Fruit fly (Drosophila melanogaster): ENCODE data around the gene Vav.

Gene Vav

dm6 chrX:19247200-19248052, 14.2 kb upstream of the Vav start, which contains the start of gene CG7992:
Gene CG7992 (minus strand): TSS chrX:19247250.
- no peak for TF ChIP-seq CG17801 (GFP tag; optimal IDR thresholded peaks at IDR 0.05; ENCODE audit: partially characterized antibody)

- TF ChIP-seq CG17801 (GFP tag; optimal IDR thresholded peaks at IDR 0.05; ENCODE audit: partially characterized antibody), result no peak
Measured at dm6 chrX:19248426-19249217, 13.0 kb upstream of the Vav start, which contains the start of gene Hs3st-B. Gene Hs3st-B (plus strand): TSS chrX:19248639.

dm6 chrX:19249339-19249738, 12.3 kb upstream of the Vav start:
- TF ChIP-seq CG17801 (GFP tag; optimal IDR thresholded peaks at IDR 0.05; ENCODE audit: partially characterized antibody), result no peak

- no peak for TF ChIP-seq CG17801 (GFP tag; optimal IDR thresholded peaks at IDR 0.05; ENCODE audit: partially characterized antibody)
Measured at dm6 chrX:19250151-19250550, 11.5 kb upstream of the Vav start.

- TF ChIP-seq CG17801 (GFP tag; optimal IDR thresholded peaks at IDR 0.05; ENCODE audit: partially characterized antibody), result no peak
Measured at dm6 chrX:19259802-19260695, 1.6 kb upstream of the Vav start.

- no peak for TF ChIP-seq CG17801 (GFP tag; optimal IDR thresholded peaks at IDR 0.05; ENCODE audit: partially characterized antibody)
Measured at dm6 chrX:19260696-19260989, 977 bp upstream of the Vav start.

dm6 chrX:19261071-19261470, 549 bp upstream of the Vav start, which contains the start of gene rictor:
Gene rictor (minus strand): TSS chrX:19261240.
- TF ChIP-seq CG17801 (GFP tag; optimal IDR thresholded peaks at IDR 0.05; ENCODE audit: partially characterized antibody), result no peak

dm6 chrX:19262553-19262952, 933 bp downstream of the Vav start:
- TF ChIP-seq CG17801 (GFP tag; optimal IDR thresholded peaks at IDR 0.05; ENCODE audit: partially characterized antibody), result peak; percentile 49

dm6 chrX:19264396-19264795, 2.8 kb downstream of the Vav start:
- no peak for TF ChIP-seq CG17801 (GFP tag; optimal IDR thresholded peaks at IDR 0.05; ENCODE audit: partially characterized antibody)

dm6 chrX:19265802-19266479, 4.3 kb downstream of the Vav start:
- TF ChIP-seq CG17801 (GFP tag; optimal IDR thresholded peaks at IDR 0.05; ENCODE audit: partially characterized antibody), result no peak

dm6 chrX:19268484-19269068, 7.0 kb downstream of the Vav start, which contains the start of gene CG8010:
Gene CG8010 (minus strand): TSS chrX:19268896.
- TF ChIP-seq CG17801 (GFP tag; optimal IDR thresholded peaks at IDR 0.05; ENCODE audit: partially characterized antibody), result peak; percentile 78

dm6 chrX:19276489-19277117, 15.0 kb downstream of the Vav start, which contains the start of the genes CG32537 and CG32536:
Gene CG32537 (minus strand): TSS chrX:19276539.
Gene CG32536 (minus strand): TSS chrX:19276898.
- TF ChIP-seq CG17801 (GFP tag; optimal IDR thresholded peaks at IDR 0.05; ENCODE audit: partially characterized antibody), result no peak

dm6 chrX:19278395-19278794, 16.8 kb downstream of the Vav start:
- no peak for TF ChIP-seq CG17801 (GFP tag; optimal IDR thresholded peaks at IDR 0.05; ENCODE audit: partially characterized antibody)
